Worm (Caenorhabditis elegans): ENCODE data around the gene Y39A1A.3.

Y39A1A.3 gene

ce11 chrIII:10562542-10562941 lies 33.7 kb downstream of the Y39A1A.3 start:
- TF ChIP-seq lin-39 (tag; optimal IDR thresholded peaks at IDR 0.05) (peak; percentile 12), nhr-77 (tag; optimal IDR thresholded peaks at IDR 0.05) (no peak), nhr-237 (tag; optimal IDR thresholded peaks at IDR 0.05) (no peak), ceh-28 (tag; optimal IDR thresholded peaks at IDR 0.05) (peak; percentile 79), nhr-23 (tag; optimal IDR thresholded peaks at IDR 0.05) (peak; percentile 25), ZK546.5 (tag; optimal IDR thresholded peaks at IDR 0.05) (no peak)

ce11 chrIII:10561904-10562303 lies 34.4 kb downstream of the Y39A1A.3 start, which contains the start of gene Y45F3A.1:
TSS of gene Y45F3A.1 (minus strand) at chrIII:10561915.
- TF ChIP-seq egl-27 (tag; optimal IDR thresholded peaks at IDR 0.05) (no peak), pha-4 (tag; optimal IDR thresholded peaks at IDR 0.05) (no peak), elt-1 (tag; optimal IDR thresholded peaks at IDR 0.05) (no peak), nhr-77 (tag; optimal IDR thresholded peaks at IDR 0.05) (no peak), ceh-28 (tag; optimal IDR thresholded peaks at IDR 0.05) (no peak), aly-2 (tag; optimal IDR thresholded peaks at IDR 0.05) (no peak), nhr-12 (tag; optimal IDR thresholded peaks at IDR 0.05) (no peak), nhr-11 (tag; optimal IDR thresholded peaks at IDR 0.05) (no peak), pqm-1 (tag; optimal IDR thresholded peaks at IDR 0.05) (no peak), R02D3.7 (tag; optimal IDR thresholded peaks at IDR 0.05) (no peak), hmg-11 (tag; optimal IDR thresholded peaks at IDR 0.05) (no peak), snpc-4 (tag; optimal IDR thresholded peaks at IDR 0.05) (no peak), nhr-43 (tag; optimal IDR thresholded peaks at IDR 0.05; ENCODE audit: poor library complexity, severe bottlenecking) (no peak), nfya-1 (tag; optimal IDR thresholded peaks at IDR 0.05; ENCODE audit: insufficient read depth) (no peak), tbx-2 (tag; optimal IDR thresholded peaks at IDR 0.05) (no peak), mml-1 (tag; optimal IDR thresholded peaks at IDR 0.05) (no peak), nhr-25 (tag; optimal IDR thresholded peaks at IDR 0.05) (no peak), jun-1 (tag; optimal IDR thresholded peaks at IDR 0.05) (no peak), egl-5 (tag; optimal IDR thresholded peaks at IDR 0.05) (no peak)

DNA sequence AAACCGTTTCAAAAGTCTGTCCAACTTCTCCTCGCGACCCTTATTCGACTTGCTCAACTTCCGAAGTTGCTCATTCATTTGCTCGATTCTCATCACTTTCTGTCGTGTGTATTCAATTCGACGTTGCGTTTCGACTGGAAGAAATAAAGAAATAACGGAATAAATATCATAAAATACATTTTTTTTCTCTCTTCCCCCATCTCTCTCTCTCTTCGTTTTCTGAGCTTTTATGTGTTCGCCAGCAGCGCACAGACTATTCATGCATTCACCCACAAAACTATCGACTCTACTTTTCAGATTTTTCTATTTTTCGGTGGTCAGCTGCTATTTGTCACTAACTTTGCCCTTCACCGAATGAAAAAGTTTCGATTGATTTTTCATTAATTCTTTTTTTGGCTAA lies 36.0 kb downstream of the Y39A1A.3 start, which contains the start of gene rab-30:
Gene rab-30, plus strand, starts transcription at position 301 of the 400 bp plus-strand sequence.
- no peak for TF ChIP-seq snpc-4 (tag; optimal IDR thresholded peaks at IDR 0.05)
- no peak for TF ChIP-seq ama-1 (optimal IDR thresholded peaks at IDR 0.05)
- TF ChIP-seq elt-1 (tag; optimal IDR thresholded peaks at IDR 0.05): no peak
- TF ChIP-seq unc-39 (tag; optimal IDR thresholded peaks at IDR 0.05): no peak
- TF ChIP-seq sea-2 (GFP tag; optimal IDR thresholded peaks at IDR 0.05): no peak
- TF ChIP-seq nhr-11 (tag; optimal IDR thresholded peaks at IDR 0.05): no peak
- no peak for TF ChIP-seq elt-2 (tag; optimal IDR thresholded peaks at IDR 0.05)
- no peak for TF ChIP-seq mdl-1 (tag; optimal IDR thresholded peaks at IDR 0.05)
- TF ChIP-seq aly-2 (tag; optimal IDR thresholded peaks at IDR 0.05): no peak
- no peak for TF ChIP-seq nhr-67 (tag; optimal IDR thresholded peaks at IDR 0.05)
- no peak for TF ChIP-seq nfya-1 (tag; optimal IDR thresholded peaks at IDR 0.05; ENCODE audit: insufficient read depth)
- no peak for TF ChIP-seq pha-4 (tag; optimal IDR thresholded peaks at IDR 0.05)
- TF ChIP-seq egl-27 (tag; optimal IDR thresholded peaks at IDR 0.05): no peak
- TF ChIP-seq fos-1 (tag; optimal IDR thresholded peaks at IDR 0.05): no peak
- TF ChIP-seq ceh-28 (tag; optimal IDR thresholded peaks at IDR 0.05): no peak
- no peak for TF ChIP-seq nhr-23 (tag; optimal IDR thresholded peaks at IDR 0.05)
- TF ChIP-seq ztf-4 (tag; optimal IDR thresholded peaks at IDR 0.05): no peak
- TF ChIP-seq ceh-9 (tag; optimal IDR thresholded peaks at IDR 0.05): no peak

ce11 chrIII:10557910-10558309 lies 38.4 kb downstream of the Y39A1A.3 start, which contains the start of gene T21C12.4:
TSS of gene T21C12.4 (minus strand) at chrIII:10558010.
- TF ChIP-seq lin-15B (tag; optimal IDR thresholded peaks at IDR 0.05) (no peak), ceh-82 (tag; optimal IDR thresholded peaks at IDR 0.05) (no peak), tbx-2 (tag; optimal IDR thresholded peaks at IDR 0.05) (no peak), hmg-11 (tag; optimal IDR thresholded peaks at IDR 0.05) (no peak), pqm-1 (tag; optimal IDR thresholded peaks at IDR 0.05) (no peak), jun-1 (tag; optimal IDR thresholded peaks at IDR 0.05) (no peak), fkh-10 (GFP tag; optimal IDR thresholded peaks at IDR 0.05) (no peak), nfya-1 (tag; optimal IDR thresholded peaks at IDR 0.05; ENCODE audit: insufficient read depth) (no peak), nhr-23 (tag; optimal IDR thresholded peaks at IDR 0.05) (no peak), ceh-28 (tag; optimal IDR thresholded peaks at IDR 0.05) (no peak), snpc-4 (tag; optimal IDR thresholded peaks at IDR 0.05) (no peak), unc-39 (tag; optimal IDR thresholded peaks at IDR 0.05) (no peak), sea-2 (GFP tag; optimal IDR thresholded peaks at IDR 0.05) (no peak), ama-1 (optimal IDR thresholded peaks at IDR 0.05) (no peak), eor-1 (tag; optimal IDR thresholded peaks at IDR 0.05) (no peak), skn-1 (tag; optimal IDR thresholded peaks at IDR 0.05) (no peak)
